Worm (Caenorhabditis elegans): Measurements from ENCODE around the gene rnh-2.

The rnh-2 gene

ce11 chrII:8566806-8567266, 49.9 kb downstream of the rnh-2 start, which contains the start of gene F54C9.3:
Gene F54C9.3 (minus strand): TSS chrII:8566856.
- no peak for TF ChIP-seq madf-8 (GFP tag; conservative IDR thresholded peaks at IDR 0.05)
- no peak for TF ChIP-seq Y56A3A.18 (GFP tag; IDR thresholded peaks at IDR 0.05)
- no peak for TF ChIP-seq ceh-79 (tag; optimal IDR thresholded peaks at IDR 0.05)
- no peak for TF ChIP-seq F37B4.10 (GFP tag; IDR thresholded peaks at IDR 0.05)
- no peak for TF ChIP-seq egrh-3 (GFP tag; IDR thresholded peaks at IDR 0.05)
- no peak; the same call in 1 of the 2 replicates for TF ChIP-seq nfyb-1 (GFP tag; IDR thresholded peaks at IDR 0.05)
- TF ChIP-seq Y53F4B.3 (GFP tag; IDR thresholded peaks at IDR 0.05), result no peak
- no peak for TF ChIP-seq ztf-25 (GFP tag; IDR thresholded peaks at IDR 0.05)
- no peak for TF ChIP-seq ceh-58 (GFP tag; IDR thresholded peaks at IDR 0.05)
- TF ChIP-seq sptf-2 (GFP tag; optimal IDR thresholded peaks at IDR 0.05), result no peak
- no peak for TF ChIP-seq B0035.1 (tag; optimal IDR thresholded peaks at IDR 0.05)
- TF ChIP-seq Y79H2A.3 (GFP tag; conservative IDR thresholded peaks at IDR 0.05), result no peak
- no peak for TF ChIP-seq F49E8.2 (tag; optimal IDR thresholded peaks at IDR 0.05; ENCODE audit: insufficient read depth)
- TF ChIP-seq dox-1 (GFP tag; IDR thresholded peaks at IDR 0.05), result 0 out of 2 replicates have a peak, but pooled peaks have one; percentile 32
- TF ChIP-seq him-1 (tag; optimal IDR thresholded peaks at IDR 0.05), result no peak
- TF ChIP-seq D2030.7 (GFP tag; IDR thresholded peaks at IDR 0.05), result no peak
- TF ChIP-seq F39B2.1 (GFP tag; IDR thresholded peaks at IDR 0.05), result no peak
- TF ChIP-seq mcd-1 (GFP tag; IDR thresholded peaks at IDR 0.05), result 0 out of 2 replicates have a peak, but pooled peaks have one; percentile 19
- no peak for TF ChIP-seq pha-4 (tag; optimal IDR thresholded peaks at IDR 0.05)
- no peak for TF ChIP-seq T26A5.8 (tag; optimal IDR thresholded peaks at IDR 0.05)
- TF ChIP-seq snpc-4 (GFP tag; optimal IDR thresholded peaks at IDR 0.05), result no peak
- no peak for TF ChIP-seq snpc-4 (tag; optimal IDR thresholded peaks at IDR 0.05)
- no peak for TF ChIP-seq nfya-1 (tag; optimal IDR thresholded peaks at IDR 0.05; ENCODE audit: borderline replicate concordance, insufficient read depth)
- TF ChIP-seq lsl-1 (GFP tag; optimal IDR thresholded peaks at IDR 0.05), result no peak
- peak; percentile 93 for TF ChIP-seq nhr-80 (tag; optimal IDR thresholded peaks at IDR 0.05)
- TF ChIP-seq mel-28 (tag; optimal IDR thresholded peaks at IDR 0.05; ENCODE audit: borderline replicate concordance), result no peak
- no peak for TF ChIP-seq hlh-26 (GFP tag; conservative IDR thresholded peaks at IDR 0.05)
- no peak for TF ChIP-seq rpc-1 (optimal IDR thresholded peaks at IDR 0.05)
- no peak for TF ChIP-seq rpc-1 (tag; optimal IDR thresholded peaks at IDR 0.05)
- no peak for TF ChIP-seq hsf-1 (GFP tag; IDR thresholded peaks at IDR 0.05)
- no peak for TF ChIP-seq Y95B8A.8 (GFP tag; IDR thresholded peaks at IDR 0.05)
- no peak for TF ChIP-seq ztf-6 (GFP tag; IDR thresholded peaks at IDR 0.05)
- TF ChIP-seq cebp-1 (GFP tag; IDR thresholded peaks at IDR 0.05), result no peak; the same call in 1 of the 2 replicates
- TF ChIP-seq cebp-1 (tag; optimal IDR thresholded peaks at IDR 0.05), result peak; percentile 47
- TF ChIP-seq madf-10 (tag; optimal IDR thresholded peaks at IDR 0.05), result peak; percentile 12
- no peak for TF ChIP-seq rcor-1 (GFP tag; IDR thresholded peaks at IDR 0.05)
- TF ChIP-seq zim-3 (tag; optimal IDR thresholded peaks at IDR 0.05), result no peak
- no peak for TF ChIP-seq F57A8.1 (GFP tag; optimal IDR thresholded peaks at IDR 0.05)
- TF ChIP-seq nhr-27 (tag; optimal IDR thresholded peaks at IDR 0.05), result no peak
- TF ChIP-seq zfh-2 (GFP tag; conservative IDR thresholded peaks at IDR 0.05), result no peak
- TF ChIP-seq lin-40 (tag; optimal IDR thresholded peaks at IDR 0.05), result no peak
- no peak for TF ChIP-seq nhr-120 (GFP tag; IDR thresholded peaks at IDR 0.05)
- peak in 1 of 2 experiments; percentile 74 for TF ChIP-seq let-607 (tag; optimal IDR thresholded peaks at IDR 0.05)
- peak; percentile 57 for TF ChIP-seq attf-5 (GFP tag; optimal IDR thresholded peaks at IDR 0.05)
- TF ChIP-seq hmg-1.2 (GFP tag; IDR thresholded peaks at IDR 0.05), result peak; percentile 44; the same call in 1 of the 2 replicates
- no peak for TF ChIP-seq lin-54 (GFP tag; optimal IDR thresholded peaks at IDR 0.05)
- no peak for TF ChIP-seq B0019.2 (GFP tag; conservative IDR thresholded peaks at IDR 0.05)
- no peak for TF ChIP-seq somi-1 (GFP tag; optimal IDR thresholded peaks at IDR 0.05)
- no peak for TF ChIP-seq snpc-3.4 (tag; optimal IDR thresholded peaks at IDR 0.05)
